Fruit fly (Drosophila melanogaster) whole organism, embryonic: ENCODE results near the gene CG13077.
A peak's percentile ranks its signal among the peaks of the same experiment; 100 is the strongest.

Experiments
- Bgb ChIP-seq: fragments of 200-800 bp; sonication (Bioruptor generic); IDR thresholded peaks from 2 replicates; pipeline ENCODE4 v1.3.6; 2022; ENCODE audit warnings: missing biosample characterization, missing genetic modification characterization; ENCODE audit not compliant: partially characterized antibody
- Blimp-1 ChIP-seq: fragments of 200-800 bp; sonication (Bioruptor generic); optimal IDR thresholded peaks from 3 replicates; lab custom pipeline; 2018; ENCODE audit warnings: missing biosample characterization, missing genetic modification characterization, mild to moderate bottlenecking, moderate library complexity, missing genetic modification reagents
- C15 ChIP-seq: fragments of 200-800 bp; sonication (Bioruptor generic); IDR thresholded peaks from 3 replicates; pipeline ENCODE4 v1.3.6; 2022; ENCODE audit warnings: missing biosample characterization, missing genetic modification characterization
- CG11723 ChIP-seq: fragments of 200-800 bp; sonication (Bioruptor generic); optimal IDR thresholded peaks from 2 replicates; lab custom pipeline; 2017; ENCODE audit warnings: missing biosample characterization, mild to moderate bottlenecking, missing genetic modification characterization
- CG1233 ChIP-seq: fragments of 200-800 bp; sonication (Bioruptor generic); optimal IDR thresholded peaks from 4 replicates; lab custom pipeline; 2018; ENCODE audit warnings: missing biosample characterization, mild to moderate bottlenecking, missing genetic modification characterization
- CG12744 ChIP-seq: fragments of 200-800 bp; sonication (Bioruptor generic); optimal IDR thresholded peaks from 2 replicates; lab custom pipeline; 2016; ENCODE audit warnings: missing biosample characterization, missing genetic modification characterization
- CG14441 ChIP-seq: fragments of 200-800 bp; sonication (Bioruptor generic); IDR thresholded peaks from 2 replicates; pipeline ENCODE4 v1.3.6; 2022; ENCODE audit warnings: missing biosample characterization, missing genetic modification characterization
- CG1603 ChIP-seq: fragments of 200-800 bp; sonication (Bioruptor generic); optimal IDR thresholded peaks from 2 replicates; lab custom pipeline; 2019; ENCODE audit warnings: missing biosample characterization, mild to moderate bottlenecking, missing genetic modification characterization, moderate library complexity
- CG30020 ChIP-seq: fragments of 200-800 bp; optimal IDR thresholded peaks from 2 replicates; lab custom pipeline; 2019; ENCODE audit warnings: missing biosample characterization, mild to moderate bottlenecking, missing genetic modification characterization, moderate library complexity
- CG31365 ChIP-seq: fragments of 200-800 bp; sonication (Bioruptor generic); optimal IDR thresholded peaks from 2 replicates; lab custom pipeline; 2018; ENCODE audit warnings: missing biosample characterization, mild to moderate bottlenecking, missing genetic modification characterization
- CG3726 ChIP-seq: fragments of 200-800 bp; sonication (Bioruptor generic); IDR thresholded peaks from 3 replicates; pipeline ENCODE4, ENCODE4 v1.3.6; 2022; ENCODE audit warnings: missing biosample characterization, missing genetic modification characterization
- CG4328 ChIP-seq: fragments of 200-800 bp; sonication (Bioruptor generic); optimal IDR thresholded peaks from 3 replicates; lab custom pipeline; 2017; ENCODE audit warnings: missing biosample characterization, missing genetic modification reagents, missing genetic modification characterization
- CG6654 ChIP-seq: fragments of 200-800 bp; sonication (Bioruptor generic); optimal IDR thresholded peaks from 2 replicates; lab custom pipeline; 2017; ENCODE audit warnings: missing biosample characterization, mild to moderate bottlenecking, missing genetic modification characterization
- CG6765 ChIP-seq: fragments of 200-800 bp; sonication (Bioruptor generic); optimal IDR thresholded peaks from 3 replicates; lab custom pipeline; 2017; ENCODE audit warnings: missing biosample characterization, mild to moderate bottlenecking, missing genetic modification characterization
- CG6813 ChIP-seq: fragments of 200-800 bp; sonication (Bioruptor generic); optimal IDR thresholded peaks from 2 replicates; lab custom pipeline; 2017; ENCODE audit warnings: missing biosample characterization, missing genetic modification characterization, mild to moderate bottlenecking, moderate library complexity, missing genetic modification reagents
- CG8765 ChIP-seq: fragments of 200-800 bp; sonication (Bioruptor generic); IDR thresholded peaks from 2 replicates; pipeline ENCODE4 v1.3.6; 2022; ENCODE audit warnings: missing biosample characterization, missing genetic modification characterization
- CG9932 ChIP-seq: fragments of 200-800 bp; sonication (Bioruptor generic); IDR thresholded peaks from 2 replicates; pipeline ENCODE4 v1.3.6; 2022; ENCODE audit warnings: missing biosample characterization, missing genetic modification characterization
- Ets65A ChIP-seq: fragments of 200-800 bp; sonication (Bioruptor generic); peaks from one replicate; lab custom pipeline; 2016; ENCODE audit warnings: missing biosample characterization, missing genetic modification characterization
- GATAe ChIP-seq: fragments of 200-800 bp; sonication (Bioruptor generic); conservative IDR thresholded peaks from 2 replicates; pipeline ENCODE4 v1.3.6; 2022; ENCODE audit warnings: missing biosample characterization, missing genetic modification characterization
- HHEX ChIP-seq: fragments of 200-800 bp; sonication (Bioruptor generic); optimal IDR thresholded peaks from 3 replicates; lab custom pipeline; 2017; ENCODE audit warnings: missing biosample characterization, mild to moderate bottlenecking, missing genetic modification characterization, missing genetic modification reagents
- Hey ChIP-seq: fragments of 200-800 bp; sonication (Bioruptor generic); optimal IDR thresholded peaks from 3 replicates; lab custom pipeline; 2018; ENCODE audit warnings: missing biosample characterization, mild to moderate bottlenecking, missing genetic modification characterization
- Hr51 ChIP-seq, 2 experiments: fragments of 200-800 bp; sonication (Bioruptor generic); optimal IDR thresholded peaks; 2 replicates in 1 of 2; 3 replicates in 1 of 2; lab custom pipeline; 2016 to 2018; ENCODE audit warnings: missing biosample characterization in 2 of 2, missing genetic modification characterization in 2 of 2, mild to moderate bottlenecking in 1 of 2, moderate library complexity in 1 of 2
- Lhr ChIP-seq: fragments of 200-800 bp; sonication (Bioruptor generic); optimal IDR thresholded peaks from 3 replicates; lab custom pipeline; 2017; ENCODE audit warnings: mild to moderate bottlenecking, missing biosample characterization, missing genetic modification reagents, missing genetic modification characterization
- MBD-R2 ChIP-seq: fragments of 200-800 bp; sonication (Bioruptor generic); IDR thresholded peaks from 2 replicates; pipeline ENCODE4 v1.3.6; 2022; ENCODE audit warnings: missing biosample characterization, missing genetic modification characterization
- Mad ChIP-seq: fragments of 200-800 bp; sonication (Bioruptor generic); optimal IDR thresholded peaks from 2 replicates; lab custom pipeline; 2016; ENCODE audit warnings: missing biosample characterization, missing genetic modification characterization
- Nf-YC ChIP-seq: fragments of 200-800 bp; optimal IDR thresholded peaks from 3 replicates; lab custom pipeline; 2019; ENCODE audit warnings: missing biosample characterization, mild to moderate bottlenecking, missing genetic modification characterization, moderate library complexity
- Opbp ChIP-seq: fragments of 200-800 bp; sonication (Bioruptor generic); IDR thresholded peaks from 3 replicates; pipeline ENCODE4 v1.3.6; 2022; ENCODE audit warnings: missing biosample characterization, missing genetic modification characterization; ENCODE audit not compliant: partially characterized antibody
- Ravus ChIP-seq: fragments of 200-800 bp; sonication (Bioruptor generic); IDR thresholded peaks from 2 replicates; pipeline ENCODE4 v1.3.6; 2022; ENCODE audit warnings: missing biosample characterization, missing genetic modification characterization
- Ssrp ChIP-seq: fragments of 200-800 bp; sonication (Bioruptor generic); optimal IDR thresholded peaks from 2 replicates; lab custom pipeline; 2018; ENCODE audit warnings: missing biosample characterization, mild to moderate bottlenecking, missing genetic modification characterization, moderate library complexity
- Xrp1 ChIP-seq: fragments of 200-800 bp; sonication (Bioruptor generic); IDR thresholded peaks from 2 replicates; pipeline ENCODE4 v1.3.6; 2022; ENCODE audit warnings: missing biosample characterization, missing genetic modification characterization
- aop ChIP-seq: fragments of 200-800 bp; sonication (Bioruptor generic); IDR thresholded peaks from 2 replicates; pipeline ENCODE4 v1.3.6; 2022; ENCODE audit warnings: missing biosample characterization, missing genetic modification characterization
- ara ChIP-seq: fragments of 200-800 bp; sonication (Bioruptor generic); IDR thresholded peaks from 2 replicates; pipeline ENCODE4 v1.3.6; 2022; ENCODE audit warnings: missing biosample characterization, missing genetic modification characterization
- bcd ChIP-seq: fragments of 200-800 bp; sonication (Bioruptor generic); optimal IDR thresholded peaks from 2 replicates; lab custom pipeline; 2017; ENCODE audit warnings: missing biosample characterization, mild to moderate bottlenecking, missing genetic modification characterization
- cwo ChIP-seq: fragments of 200-800 bp; sonication (Bioruptor generic); optimal IDR thresholded peaks from 3 replicates; lab custom pipeline; 2017; ENCODE audit warnings: missing biosample characterization, missing genetic modification characterization, mild to moderate bottlenecking, moderate library complexity, missing genetic modification reagents
- esg ChIP-seq: fragments of 200-800 bp; sonication (Bioruptor generic); conservative IDR thresholded peaks from 2 replicates; pipeline ENCODE4 v1.3.6; 2022; ENCODE audit warnings: missing biosample characterization, missing genetic modification characterization
- fd102C ChIP-seq: fragments of 200-800 bp; sonication (Bioruptor generic); optimal IDR thresholded peaks from 2 replicates; lab custom pipeline; 2018; ENCODE audit warnings: missing biosample characterization, mild to moderate bottlenecking, missing genetic modification characterization, moderate library complexity
- fd96Cb ChIP-seq: fragments of 200-800 bp; sonication (Bioruptor generic); optimal IDR thresholded peaks from 2 replicates; lab custom pipeline; 2018; ENCODE audit warnings: missing biosample characterization, mild to moderate bottlenecking, missing genetic modification characterization, moderate library complexity
- hb ChIP-seq: fragments of 200-800 bp; sonication (Bioruptor generic); IDR thresholded peaks from 3 replicates; pipeline ENCODE4 v1.3.6; 2022; ENCODE audit warnings: missing biosample characterization, missing genetic modification characterization; ENCODE audit not compliant: partially characterized antibody
- hth ChIP-seq: fragments of >200 bp; optimal IDR thresholded peaks from 2 replicates; lab custom pipeline; 2017; ENCODE audit warnings: inconsistent platforms
- pzg ChIP-seq: fragments of 200-800 bp; sonication (Bioruptor generic); optimal IDR thresholded peaks from 3 replicates; lab custom pipeline; 2018; ENCODE audit warnings: missing biosample characterization, mild to moderate bottlenecking, missing genetic modification characterization, moderate library complexity
- ranshi ChIP-seq: fragments of 200-800 bp; sonication (Bioruptor generic); IDR thresholded peaks from 2 replicates; pipeline ENCODE4 v1.3.6; 2022; ENCODE audit warnings: missing biosample characterization, missing genetic modification characterization
- row ChIP-seq: fragments of 200-800 bp; sonication (Bioruptor generic); IDR thresholded peaks from 3 replicates; pipeline ENCODE4 v1.3.6; 2022; ENCODE audit warnings: missing biosample characterization, missing genetic modification characterization
- sens-2 ChIP-seq: fragments of 200-800 bp; sonication (Bioruptor generic); IDR thresholded peaks from 2 replicates; pipeline ENCODE4 v1.3.6; 2022; ENCODE audit warnings: missing biosample characterization, missing genetic modification characterization
- sisA ChIP-seq: fragments of 200-800 bp; sonication (Bioruptor generic); IDR thresholded peaks from 2 replicates; pipeline ENCODE4 v1.3.6; 2022; ENCODE audit warnings: missing biosample characterization, missing genetic modification characterization
- so ChIP-seq: fragments of 200-800 bp; sonication (Bioruptor generic); IDR thresholded peaks from 3 replicates; pipeline ENCODE4 v1.3.6; 2022; ENCODE audit warnings: missing biosample characterization, missing genetic modification characterization
- trem ChIP-seq: fragments of 200-800 bp; optimal IDR thresholded peaks from 3 replicates; lab custom pipeline; 2019; ENCODE audit warnings: missing biosample characterization, mild to moderate bottlenecking, missing genetic modification characterization, moderate library complexity
- trh ChIP-seq: fragments of 200-800 bp; sonication (Bioruptor generic); optimal IDR thresholded peaks from 2 replicates; lab custom pipeline; 2016; ENCODE audit warnings: missing biosample characterization, missing genetic modification characterization
- wdn ChIP-seq: fragments of 200-800 bp; sonication (Bioruptor generic); IDR thresholded peaks from 2 replicates; pipeline ENCODE4 v1.3.6; 2022; ENCODE audit warnings: missing biosample characterization, missing genetic modification characterization

Gene CG13077

dm6 chr2L:19572496-19573317 is 7.0 kb downstream of the CG13077 start (continued):
- TF ChIP-seq CG11723 (peak; percentile 24), aop (GFP tag; lab: Robert Waterston, UW) (0 out of 2 replicates have a peak, but pooled peaks have one; percentile 42), ranshi (GFP tag; lab: Robert Waterston, UW) (peak; percentile 68), MBD-R2 (GFP tag; lab: Robert Waterston, UW) (peak; percentile 46; the same call in 1 of the 2 replicates), bcd (GFP tag; lab: Kevin White, UChicago) (peak; percentile 63), Bgb (GFP tag; lab: Robert Waterston, UW) (no peak), CG3726 (GFP tag; lab: Robert Waterston, UW) (no peak), Xrp1 (peak; percentile 67; the same call in 1 of the 2 replicates), row (peak; percentile 96), ara (peak; percentile 51; the same call in 1 of the 2 replicates), Ravus (GFP tag; lab: Robert Waterston, UW) (no peak), Blimp-1 (GFP tag; lab: Kevin White, UChicago) (peak; percentile 59), GATAe (no peak; the same call in 1 of the 2 replicates), sens-2 (GFP tag; lab: Robert Waterston, UW) (no peak), CG14441 (GFP tag; lab: Robert Waterston, UW) (peak; percentile 66), cwo (GFP tag; lab: Kevin White, UChicago) (peak; percentile 76), HHEX (GFP tag; lab: Kevin White, UChicago) (peak; percentile 70), C15 (GFP tag; lab: Robert Waterston, UW) (no peak), hb (no peak), wdn (GFP tag; lab: Robert Waterston, UW) (0 out of 2 replicates have a peak, but pooled peaks have one; percentile 13), hth (no peak), esg (GFP tag; lab: Robert Waterston, UW) (peak; percentile 56), Hey (tag; lab: Kevin White, UChicago) (no peak), CG6654 (no peak), fd102C (GFP tag; lab: Kevin White, UChicago) (no peak), CG8765 (GFP tag; lab: Robert Waterston, UW) (peak; percentile 37; the same call in 1 of the 2 replicates), pzg (no peak), so (GFP tag; lab: Robert Waterston, UW) (0 out of 3 replicates have a peak, but pooled peaks have one; percentile 58), CG9932 (GFP tag; lab: Robert Waterston, UW) (peak; percentile 75), fd96Cb (peak; percentile 49), sisA (GFP tag; lab: Robert Waterston, UW) (peak; percentile 65), CG12744 (GFP tag; lab: Kevin White, UChicago) (no peak), CG6813 (peak; percentile 20), CG1603 (tag; lab: Kevin White, UChicago) (peak; percentile 62), CG31365 (tag; lab: Kevin White, UChicago) (peak; percentile 26), Lhr (GFP tag; lab: Kevin White, UChicago) (no peak), Mad (GFP tag; lab: Kevin White, UChicago) (peak; percentile 38), Ssrp (tag; lab: Kevin White, UChicago) (peak; percentile 56), CG4328 (GFP tag; lab: Kevin White, UChicago) (no peak), Nf-YC (tag; lab: Kevin White, UChicago) (peak; percentile 46), CG6765 (GFP tag; lab: Kevin White, UChicago) (peak; percentile 45), Hr51 (GFP tag; optimal IDR thresholded peaks at IDR 0.05; lab: Kevin White, UChicago) (peak; percentile 70 to 73), trem (tag; lab: Kevin White, UChicago) (peak; percentile 27), CG1233 (GFP tag; lab: Kevin White, UChicago) (peak; percentile 43), trh (GFP tag; lab: Kevin White, UChicago) (no peak), Opbp (GFP tag; lab: Robert Waterston, UW) (no peak; the same call in 2 of the 3 replicates), CG30020 (tag; lab: Kevin White, UChicago) (peak; percentile 29), Ets65A (GFP tag; lab: Kevin White, UChicago) (peak; percentile 72)
